Worm (Caenorhabditis elegans) whole organism, L4 larva: ENCODE results near the gene capa-1.

Experiments
- ceh-28 ChIP-seq: fragments of 150-350 bp; optimal IDR thresholded peaks from 2 replicates; lab custom pipeline; 2014; ENCODE audit warnings: missing biosample characterization, missing genetic modification reagents, missing genetic modification characterization
- skn-1 ChIP-seq: fragments of 150-350 bp; optimal IDR thresholded peaks from 2 replicates; lab custom pipeline; 2014; ENCODE audit warnings: missing biosample characterization, missing genetic modification characterization

DNA sequence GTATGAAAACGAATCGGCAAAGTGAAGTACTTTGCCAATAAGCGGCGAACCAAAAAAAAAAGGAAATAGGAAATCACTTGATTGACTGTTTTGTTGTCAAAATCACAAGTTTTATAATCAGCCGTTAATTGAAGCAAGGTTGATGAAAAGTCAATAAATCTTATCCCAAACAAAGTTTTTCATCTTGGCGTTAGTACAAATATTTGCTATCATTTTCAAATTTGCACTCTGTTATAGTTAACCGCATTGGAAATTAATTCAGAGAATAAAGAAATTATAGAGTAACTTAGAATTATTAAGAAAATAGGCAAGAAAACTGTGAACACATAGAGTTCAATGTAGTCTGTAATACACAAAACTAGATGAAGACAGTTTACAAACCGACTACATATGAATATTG, 25.3 kb downstream of the capa-1 start, which contains the start of gene acs-17:
- TF ChIP-seq ceh-28 (tag; lab: Kevin White, UChicago): no peak
- no peak for TF ChIP-seq skn-1 (tag; lab: Kevin White, UChicago)
